Fruit fly (Drosophila melanogaster): ENCODE data around the gene CG12692.

The CG12692 gene

dm6 chrX:4322234-4323210 is 20.4 kb upstream of the CG12692 start, which contains the start of gene norpA (continued):
- TF ChIP-seq CG13296 (GFP tag; optimal IDR thresholded peaks at IDR 0.05): no peak
- TF ChIP-seq caup (GFP tag; optimal IDR thresholded peaks at IDR 0.05; ENCODE audit: severe bottlenecking): no peak
- peak; percentile 84 for TF ChIP-seq pzg (GFP tag; optimal IDR thresholded peaks at IDR 0.05)
- TF ChIP-seq lmd (GFP tag; IDR thresholded peaks at IDR 0.05): 0 out of 2 replicates have a peak, but pooled peaks have one; percentile 7
- TF ChIP-seq Dll (GFP tag; IDR thresholded peaks at IDR 0.05; ENCODE audit: partially characterized antibody): peak; percentile 83
- TF ChIP-seq CG4617 (GFP tag; optimal IDR thresholded peaks at IDR 0.05; ENCODE audit: borderline replicate concordance): no peak
- peak; percentile 70; the same call in 1 of the 2 replicates for TF ChIP-seq CG2129 (GFP tag; IDR thresholded peaks at IDR 0.05; ENCODE audit: partially characterized antibody)
- TF ChIP-seq run (tag; optimal IDR thresholded peaks at IDR 0.05): no peak
- peak; percentile 97 for TF ChIP-seq amos (GFP tag; IDR thresholded peaks at IDR 0.05; ENCODE audit: partially characterized antibody)
- peak; percentile 96 for TF ChIP-seq Opbp (GFP tag; IDR thresholded peaks at IDR 0.05; ENCODE audit: partially characterized antibody)
- no peak for TF ChIP-seq wor (GFP tag; IDR thresholded peaks at IDR 0.05)
- peak; percentile 55 for TF ChIP-seq Hmr (GFP tag; optimal IDR thresholded peaks at IDR 0.05)
- peak; percentile 47; the same call in 1 of the 3 replicates for TF ChIP-seq CG11560 (tag; IDR thresholded peaks at IDR 0.05)
- TF ChIP-seq CG32767 (GFP tag; IDR thresholded peaks at IDR 0.05): no peak; the same call in 1 of the 2 replicates
- TF ChIP-seq dan (GFP tag; IDR thresholded peaks at IDR 0.05): no peak
- no peak for TF ChIP-seq CG6689 (GFP tag; IDR thresholded peaks at IDR 0.05)
- TF ChIP-seq otp (GFP tag; IDR thresholded peaks at IDR 0.05): no peak
- peak; percentile 73 for TF ChIP-seq E2f2 (GFP tag; IDR thresholded peaks at IDR 0.05)
- TF ChIP-seq Fer2 (tag; optimal IDR thresholded peaks at IDR 0.05): no peak
- TF ChIP-seq dpn (GFP tag; optimal IDR thresholded peaks at IDR 0.05): peak in 1 of 2 experiments; percentile 19
- TF ChIP-seq ems (GFP tag; optimal IDR thresholded peaks at IDR 0.05): peak; percentile 0
- TF ChIP-seq CG2875 (GFP tag; optimal IDR thresholded peaks at IDR 0.05): no peak
- TF ChIP-seq Dref (GFP tag; IDR thresholded peaks at IDR 0.05): peak; percentile 90
- peak; percentile 1 for TF ChIP-seq CG7839 (tag; optimal IDR thresholded peaks at IDR 0.05)
- TF ChIP-seq danr (GFP tag; IDR thresholded peaks at IDR 0.05): no peak
- TF ChIP-seq CG12219 (GFP tag; optimal IDR thresholded peaks at IDR 0.05): no peak
- TF ChIP-seq hbn (GFP tag; IDR thresholded peaks at IDR 0.05; ENCODE audit: partially characterized antibody): peak; percentile 90
- no peak for TF ChIP-seq CG11695 (GFP tag; IDR thresholded peaks at IDR 0.05)
- TF ChIP-seq eve (GFP tag; optimal IDR thresholded peaks at IDR 0.05): no peak
- TF ChIP-seq Abd-B (GFP tag; optimal IDR thresholded peaks at IDR 0.05): no peak
- peak; percentile 40 for TF ChIP-seq nau (GFP tag; optimal IDR thresholded peaks at IDR 0.05)
- peak; percentile 88 for TF ChIP-seq tna (GFP tag; IDR thresholded peaks at IDR 0.05; ENCODE audit: partially characterized antibody)
- peak; percentile 10 for TF ChIP-seq ind (GFP tag; optimal IDR thresholded peaks at IDR 0.05)
- TF ChIP-seq CG17802 (tag; optimal IDR thresholded peaks at IDR 0.05): no peak
- TF ChIP-seq HLH54F (GFP tag; optimal IDR thresholded peaks at IDR 0.05): no peak
- TF ChIP-seq Jarid2 (GFP tag; optimal IDR thresholded peaks at IDR 0.05): peak; percentile 19
- TF ChIP-seq Spps (tag; optimal IDR thresholded peaks at IDR 0.05): no peak
- no peak for TF ChIP-seq Ssrp (tag; optimal IDR thresholded peaks at IDR 0.05)
- TF ChIP-seq lilli (GFP tag; optimal IDR thresholded peaks at IDR 0.05): peak; percentile 36
- no peak for TF ChIP-seq eyg (GFP tag; optimal IDR thresholded peaks at IDR 0.05)
- peak; percentile 82 for TF ChIP-seq CG34224 (GFP tag; IDR thresholded peaks at IDR 0.05; ENCODE audit: partially characterized antibody)
- TF ChIP-seq HmgZ (tag; optimal IDR thresholded peaks at IDR 0.05): peak; percentile 9
- TF ChIP-seq CG10267 (tag; optimal IDR thresholded peaks at IDR 0.05): peak; percentile 23
- peak; percentile 2 for TF ChIP-seq CG33213 (GFP tag; optimal IDR thresholded peaks at IDR 0.05)
- TF ChIP-seq sisA (GFP tag; IDR thresholded peaks at IDR 0.05): no peak
- peak; percentile 30; the same call in 1 of the 2 replicates for TF ChIP-seq CG3847 (GFP tag; IDR thresholded peaks at IDR 0.05)
- peak; percentile 93 for TF ChIP-seq unc-4 (GFP tag; IDR thresholded peaks at IDR 0.05; ENCODE audit: partially characterized antibody)
